Fruit fly (Drosophila melanogaster): Measurements from ENCODE around the gene geko.

geko gene

dm6 chr3L:18179564-18180201 is 40.5 kb downstream of the geko start:
- TF ChIP-seq psq (GFP tag; optimal IDR thresholded peaks at IDR 0.05) (no peak), rgr (GFP tag; optimal IDR thresholded peaks at IDR 0.05) (no peak), fru (GFP tag; optimal IDR thresholded peaks at IDR 0.05) (no peak), lola (GFP tag; optimal IDR thresholded peaks at IDR 0.05) (no peak), tai (GFP tag; optimal IDR thresholded peaks at IDR 0.05) (no peak)

dm6 chr3L:18181900-18182299 is 42.7 kb downstream of the geko start:
- TF ChIP-seq HLH106 (tag; optimal IDR thresholded peaks at IDR 0.05) (no peak), Myc (optimal IDR thresholded peaks at IDR 0.05) (peak; percentile 7), psq (GFP tag; optimal IDR thresholded peaks at IDR 0.05) (peak; percentile 20), rgr (GFP tag; optimal IDR thresholded peaks at IDR 0.05) (no peak), pan (optimal IDR thresholded peaks at IDR 0.05) (no peak), CG32264 (GFP tag; optimal IDR thresholded peaks at IDR 0.05) (no peak)

- TF ChIP-seq jim (GFP tag; optimal IDR thresholded peaks at IDR 0.05) (no peak), Jra (GFP tag; optimal IDR thresholded peaks at IDR 0.05) (no peak), fru (GFP tag; optimal IDR thresholded peaks at IDR 0.05) (no peak), GATAd (GFP tag; optimal IDR thresholded peaks at IDR 0.05) (no peak), ey (GFP tag; optimal IDR thresholded peaks at IDR 0.05) (no peak), OdsH (GFP tag; optimal IDR thresholded peaks at IDR 0.05) (no peak)
Measured at dm6 chr3L:18183928-18184327, 44.7 kb downstream of the geko start.

- TF ChIP-seq Dfd (GFP tag; optimal IDR thresholded peaks at IDR 0.05): peak; percentile 52
- TF ChIP-seq foxo (GFP tag; optimal IDR thresholded peaks at IDR 0.05): no peak
- no peak for TF ChIP-seq CrebA (GFP tag; optimal IDR thresholded peaks at IDR 0.05; ENCODE audit: borderline replicate concordance)
Measured at dm6 chr3L:18184762-18185161, 45.6 kb downstream of the geko start.

dm6 chr3L:18185542-18186312 is 46.5 kb downstream of the geko start, which contains the start of gene hid:
TSS of gene hid (minus strand) at chr3L:18185641.
- TF ChIP-seq CG9705 (GFP tag; optimal IDR thresholded peaks at IDR 0.05) (peak; percentile 94), tai (GFP tag; optimal IDR thresholded peaks at IDR 0.05) (peak; percentile 90), jim (GFP tag; optimal IDR thresholded peaks at IDR 0.05) (no peak), Rel (GFP tag; optimal IDR thresholded peaks at IDR 0.05) (peak; percentile 82), Rel (tag; optimal IDR thresholded peaks at IDR 0.05) (peak; percentile 72), sage (GFP tag; optimal IDR thresholded peaks at IDR 0.05) (peak; percentile 63), GATAd (GFP tag; optimal IDR thresholded peaks at IDR 0.05) (peak; percentile 8), dsf (GFP tag; optimal IDR thresholded peaks at IDR 0.05; ENCODE audit: borderline replicate concordance) (peak; percentile 56), Abd-B (GFP tag; optimal IDR thresholded peaks at IDR 0.05) (no peak), woc (GFP tag; optimal IDR thresholded peaks at IDR 0.05) (peak; percentile 99), OdsH (GFP tag; optimal IDR thresholded peaks at IDR 0.05) (peak; percentile 95), sv (GFP tag; optimal IDR thresholded peaks at IDR 0.05) (peak; percentile 90), Dfd (GFP tag; optimal IDR thresholded peaks at IDR 0.05) (peak; percentile 62), Mio (GFP tag; optimal IDR thresholded peaks at IDR 0.05) (peak; percentile 44), Myc (optimal IDR thresholded peaks at IDR 0.05) (no peak), br (GFP tag; optimal IDR thresholded peaks at IDR 0.05) (peak; percentile 92), h (GFP tag; optimal IDR thresholded peaks at IDR 0.05) (peak; percentile 96), N (GFP tag; optimal IDR thresholded peaks at IDR 0.05) (no peak), ey (GFP tag; optimal IDR thresholded peaks at IDR 0.05) (peak; percentile 97), fru (GFP tag; optimal IDR thresholded peaks at IDR 0.05) (peak; percentile 97), Hnf4 (GFP tag; optimal IDR thresholded peaks at IDR 0.05) (peak; percentile 86), Sp1 (GFP tag; optimal IDR thresholded peaks at IDR 0.05) (peak; percentile 94), Hr83 (GFP tag; optimal IDR thresholded peaks at IDR 0.05; ENCODE audit: poor library complexity, severe bottlenecking) (peak; percentile 10), Jra (GFP tag; optimal IDR thresholded peaks at IDR 0.05) (peak; percentile 79), pan (optimal IDR thresholded peaks at IDR 0.05) (peak; percentile 88), HLH106 (tag; optimal IDR thresholded peaks at IDR 0.05) (peak; percentile 96), dl (GFP tag; optimal IDR thresholded peaks at IDR 0.05; ENCODE audit: insufficient read depth in 1 of 2, partially characterized antibody in 2 of 2) (peak; percentile 55 to 56), lola (GFP tag; optimal IDR thresholded peaks at IDR 0.05) (no peak), Vsx2 (GFP tag; optimal IDR thresholded peaks at IDR 0.05; ENCODE audit: partially characterized antibody) (peak; percentile 72), Dif (GFP tag; optimal IDR thresholded peaks at IDR 0.05; ENCODE audit: partially characterized antibody) (peak; percentile 88), CG32264 (GFP tag; optimal IDR thresholded peaks at IDR 0.05) (peak; percentile 92), Hr78 (GFP tag; optimal IDR thresholded peaks at IDR 0.05) (no peak), foxo (GFP tag; optimal IDR thresholded peaks at IDR 0.05) (peak; percentile 41 to 95), usp (GFP tag; optimal IDR thresholded peaks at IDR 0.05) (no peak), CrebA (GFP tag; optimal IDR thresholded peaks at IDR 0.05; ENCODE audit: borderline replicate concordance) (peak; percentile 70), brk (GFP tag; optimal IDR thresholded peaks at IDR 0.05) (peak; percentile 87), rgr (GFP tag; optimal IDR thresholded peaks at IDR 0.05) (peak; percentile 93)
